Fruit fly (Drosophila melanogaster) whole organism, prepupa: ENCODE data around the gene osy.

Source experiments
- Blimp-1 ChIP-seq: fragments of 200-800 bp; sonication (Bioruptor generic); optimal IDR thresholded peaks from 3 replicates; lab custom pipeline; 2017; ENCODE audit warnings: missing biosample characterization, missing genetic modification characterization, mild to moderate bottlenecking, moderate library complexity, missing genetic modification reagents
- CG10669 ChIP-seq: fragments of 200-800 bp; sonication (Bioruptor generic); optimal IDR thresholded peaks from 3 replicates; lab custom pipeline; 2018; ENCODE audit warnings: missing biosample characterization, mild to moderate bottlenecking, missing genetic modification characterization, moderate library complexity
- CG11294 ChIP-seq: fragments of 200-800 bp; sonication (Bioruptor generic); IDR thresholded peaks from 2 replicates; pipeline ENCODE4 v1.3.6; 2022; ENCODE audit warnings: missing biosample characterization, missing genetic modification characterization
- CG1621 ChIP-seq: fragments of 200-800 bp; sonication (Bioruptor generic); optimal IDR thresholded peaks from 3 replicates; lab custom pipeline; 2018; ENCODE audit warnings: missing biosample characterization, mild to moderate bottlenecking, missing genetic modification characterization
- CG16779 ChIP-seq: fragments of 200-800 bp; sonication (Bioruptor generic); optimal IDR thresholded peaks from 3 replicates; lab custom pipeline; 2017; ENCODE audit warnings: missing biosample characterization, mild to moderate bottlenecking, missing genetic modification characterization
- CG3032 ChIP-seq: fragments of 200-800 bp; optimal IDR thresholded peaks from 2 replicates; lab custom pipeline; 2019; ENCODE audit warnings: missing biosample characterization, mild to moderate bottlenecking, missing genetic modification characterization, moderate library complexity
- CG31627 ChIP-seq: fragments of 200-800 bp; sonication (Bioruptor generic); optimal IDR thresholded peaks from 3 replicates; lab custom pipeline; 2016; ENCODE audit warnings: missing biosample characterization, missing genetic modification characterization
- CG32006 ChIP-seq: fragments of 200-800 bp; sonication (Bioruptor generic); optimal IDR thresholded peaks from 3 replicates; lab custom pipeline; 2017; ENCODE audit warnings: missing biosample characterization, mild to moderate bottlenecking, missing genetic modification characterization
- CG3919 ChIP-seq: fragments of 200-800 bp; sonication (Bioruptor generic); optimal IDR thresholded peaks from 3 replicates; lab custom pipeline; 2016; ENCODE audit warnings: missing biosample characterization, missing genetic modification characterization
- CG4318 ChIP-seq: fragments of 200-800 bp; sonication (Bioruptor generic); optimal IDR thresholded peaks from 3 replicates; lab custom pipeline; 2017; ENCODE audit warnings: missing biosample characterization, mild to moderate bottlenecking, missing genetic modification characterization
- CG6163 ChIP-seq: fragments of 200-800 bp; sonication (Bioruptor generic); IDR thresholded peaks from 3 replicates; pipeline ENCODE4 v1.3.6; 2022; ENCODE audit warnings: missing biosample characterization, missing genetic modification characterization
- CG6276 ChIP-seq: fragments of 200-800 bp; sonication (Bioruptor generic); optimal IDR thresholded peaks from 2 replicates; lab custom pipeline; 2017; ENCODE audit warnings: missing biosample characterization, mild to moderate bottlenecking, missing genetic modification characterization
- CG6808 ChIP-seq: fragments of 200-800 bp; sonication (Bioruptor generic); optimal IDR thresholded peaks from 3 replicates; lab custom pipeline; 2017; ENCODE audit warnings: missing biosample characterization, missing genetic modification characterization, mild to moderate bottlenecking, moderate library complexity, missing genetic modification reagents
- CG6854 ChIP-seq: fragments of 200-800 bp; sonication (Bioruptor generic); optimal IDR thresholded peaks from 2 replicates; lab custom pipeline; 2017; ENCODE audit warnings: missing biosample characterization, mild to moderate bottlenecking, missing genetic modification characterization
- CG7368 ChIP-seq: fragments of 200-800 bp; sonication (Bioruptor generic); optimal IDR thresholded peaks from 3 replicates; lab custom pipeline; 2016; ENCODE audit warnings: missing biosample characterization, missing genetic modification characterization
- CG8119 ChIP-seq: fragments of 200-800 bp; sonication (Bioruptor generic); IDR thresholded peaks from 3 replicates; pipeline ENCODE4 v1.3.6; 2022; ENCODE audit warnings: missing biosample characterization, missing genetic modification characterization
- CG8632 ChIP-seq: fragments of 200-800 bp; sonication (Bioruptor generic); optimal IDR thresholded peaks from 3 replicates; lab custom pipeline; 2016; ENCODE audit warnings: missing biosample characterization, missing genetic modification characterization
- Eip75B ChIP-seq: fragments of 200-800 bp; sonication (Bioruptor generic); optimal IDR thresholded peaks from 3 replicates; lab custom pipeline; 2016; ENCODE audit warnings: missing biosample characterization, missing genetic modification characterization
- Eip78C ChIP-seq: fragments of 200-800 bp; sonication (Bioruptor generic); peaks from one replicate; lab custom pipeline; 2016; ENCODE audit warnings: missing biosample characterization, missing genetic modification characterization
- Eip93F ChIP-seq: fragments of 200-800 bp; sonication (Bioruptor generic); optimal IDR thresholded peaks from 2 replicates; lab custom pipeline; 2016; ENCODE audit warnings: missing biosample characterization, mild to moderate bottlenecking, missing genetic modification characterization
- Ets21C ChIP-seq: fragments of 200-800 bp; sonication (Bioruptor generic); optimal IDR thresholded peaks from 3 replicates; lab custom pipeline; 2016; ENCODE audit warnings: missing biosample characterization, missing genetic modification characterization
- Ets96B ChIP-seq: fragments of 200-800 bp; optimal IDR thresholded peaks from 2 replicates; lab custom pipeline; 2019; ENCODE audit warnings: missing biosample characterization, mild to moderate bottlenecking, missing genetic modification characterization, moderate library complexity
- Gug ChIP-seq: fragments of 200-800 bp; sonication (Bioruptor generic); IDR thresholded peaks from 2 replicates; pipeline ENCODE4 v1.3.6; 2022; ENCODE audit warnings: missing biosample characterization, missing genetic modification characterization
- Hr38 ChIP-seq: sonication (Bioruptor generic); optimal IDR thresholded peaks from 2 replicates; lab custom pipeline; 2016; ENCODE audit warnings: missing biosample characterization, missing genetic modification characterization
- Hr4 ChIP-seq: fragments of 200-800 bp; sonication (Bioruptor generic); optimal IDR thresholded peaks from 3 replicates; lab custom pipeline; 2016; ENCODE audit warnings: missing biosample characterization, missing genetic modification characterization
- Met ChIP-seq: fragments of 200-800 bp; sonication (Bioruptor generic); optimal IDR thresholded peaks from 3 replicates; lab custom pipeline; 2016; ENCODE audit warnings: missing biosample characterization, missing genetic modification characterization
- OdsH ChIP-seq: fragments of 200-800 bp; sonication (Bioruptor generic); optimal IDR thresholded peaks from 3 replicates; lab custom pipeline; 2016; ENCODE audit warnings: missing biosample characterization, missing genetic modification characterization
- Smox ChIP-seq: fragments of 200-800 bp; sonication (Bioruptor generic); optimal IDR thresholded peaks from 3 replicates; lab custom pipeline; 2016; ENCODE audit warnings: missing biosample characterization, missing genetic modification characterization
- Sox102F ChIP-seq: fragments of 200-800 bp; sonication (Bioruptor generic); optimal IDR thresholded peaks from 2 replicates; lab custom pipeline; 2016; ENCODE audit warnings: missing biosample characterization, mild to moderate bottlenecking, missing genetic modification characterization
- Sox14 ChIP-seq: fragments of 200-800 bp; sonication (Bioruptor generic); optimal IDR thresholded peaks from 3 replicates; lab custom pipeline; 2016; ENCODE audit warnings: missing biosample characterization, missing genetic modification characterization
- Sox15 ChIP-seq: fragments of 200-800 bp; sonication (Bioruptor generic); optimal IDR thresholded peaks from 3 replicates; lab custom pipeline; 2016; ENCODE audit warnings: missing biosample characterization, missing genetic modification characterization
- achi ChIP-seq: fragments of 200-800 bp; sonication (Bioruptor generic); optimal IDR thresholded peaks from 3 replicates; lab custom pipeline; 2016; ENCODE audit warnings: missing biosample characterization, missing genetic modification characterization
- acj6 ChIP-seq: fragments of 200-800 bp; sonication (Bioruptor generic); optimal IDR thresholded peaks from 3 replicates; lab custom pipeline; 2016; ENCODE audit warnings: missing biosample characterization, missing genetic modification characterization
- cyc ChIP-seq: fragments of 200-800 bp; sonication (Bioruptor generic); optimal IDR thresholded peaks from 3 replicates; lab custom pipeline; 2016; ENCODE audit warnings: missing biosample characterization, missing genetic modification characterization
- dsx ChIP-seq: fragments of 200-800 bp; optimal IDR thresholded peaks from 3 replicates; lab custom pipeline; 2019; ENCODE audit warnings: missing biosample characterization, mild to moderate bottlenecking, missing genetic modification characterization, moderate library complexity; ENCODE audit not compliant: poor library complexity, severe bottlenecking
- eg ChIP-seq: fragments of 200-800 bp; sonication (Bioruptor generic); IDR thresholded peaks from 3 replicates; pipeline ENCODE4 v1.3.6; 2022; ENCODE audit warnings: missing biosample characterization, missing genetic modification characterization
- fd59A ChIP-seq: fragments of 200-800 bp; sonication (Bioruptor generic); optimal IDR thresholded peaks from 2 replicates; lab custom pipeline; 2017; ENCODE audit warnings: missing biosample characterization, mild to moderate bottlenecking, missing genetic modification characterization, missing genetic modification reagents
- fkh ChIP-seq: fragments of 200-800 bp; sonication (Bioruptor generic); optimal IDR thresholded peaks from 3 replicates; lab custom pipeline; 2017; ENCODE audit warnings: missing biosample characterization, mild to moderate bottlenecking, missing genetic modification characterization, moderate library complexity
- net ChIP-seq: fragments of 200-800 bp; sonication (Bioruptor generic); optimal IDR thresholded peaks from 3 replicates; lab custom pipeline; 2016; ENCODE audit warnings: missing biosample characterization, missing genetic modification characterization
- pdm3 ChIP-seq: fragments of 200-800 bp; sonication (Bioruptor generic); optimal IDR thresholded peaks from 3 replicates; lab custom pipeline; 2016; ENCODE audit warnings: missing biosample characterization, missing genetic modification characterization
- salr ChIP-seq, 2 experiments: fragments of 200-800 bp; sonication (Bioruptor generic); optimal IDR thresholded peaks; 3 replicates each; lab custom pipeline; 2016 to 2018; ENCODE audit warnings: missing biosample characterization in 2 of 2, missing genetic modification characterization in 2 of 2, mild to moderate bottlenecking in 1 of 2
- spab ChIP-seq: fragments of 200-800 bp; sonication (Bioruptor generic); optimal IDR thresholded peaks from 2 replicates; lab custom pipeline; 2017; ENCODE audit warnings: missing biosample characterization, mild to moderate bottlenecking, missing genetic modification characterization, missing genetic modification reagents
- topi ChIP-seq: fragments of 200-800 bp; sonication (Bioruptor generic); optimal IDR thresholded peaks from 3 replicates; lab custom pipeline; 2016; ENCODE audit warnings: missing biosample characterization, missing genetic modification characterization

osy gene

dm6 chr3R:26403556-26403955 is 85.4 kb downstream of the osy start, which contains the start of gene ppk15:
Gene ppk15 (minus strand): TSS chr3R:26403656.
- TF ChIP-seq CG8119 (GFP tag; lab: Robert Waterston, UW) (no peak), CG7368 (no peak), OdsH (GFP tag; lab: Kevin White, UChicago) (no peak), pdm3 (GFP tag; lab: Kevin White, UChicago) (no peak), Eip93F (no peak), CG8632 (GFP tag; lab: Kevin White, UChicago) (no peak), CG16779 (no peak)

- no peak for TF ChIP-seq CG3919
- TF ChIP-seq Hr4 (GFP tag; lab: Kevin White, UChicago), result no peak
- TF ChIP-seq acj6 (GFP tag; lab: Kevin White, UChicago), result no peak
- TF ChIP-seq CG6808 (GFP tag; lab: Kevin White, UChicago), result no peak
- no peak for TF ChIP-seq cyc (GFP tag; lab: Kevin White, UChicago)
- no peak for TF ChIP-seq fkh (GFP tag; lab: Kevin White, UChicago)
- no peak for TF ChIP-seq spab (GFP tag; lab: Kevin White, UChicago)
- peak; percentile 84 for TF ChIP-seq eg (GFP tag; lab: Robert Waterston, UW)
- no peak for TF ChIP-seq Met
- no peak for TF ChIP-seq Blimp-1
- no peak for TF ChIP-seq Eip75B
- no peak for TF ChIP-seq Ets96B (tag; lab: Kevin White, UChicago)
- no peak for TF ChIP-seq Sox15 (GFP tag; lab: Kevin White, UChicago)
- TF ChIP-seq OdsH (GFP tag; lab: Kevin White, UChicago), result no peak
- TF ChIP-seq CG6276 (GFP tag; lab: Kevin White, UChicago), result peak; percentile 24
- no peak for TF ChIP-seq achi (GFP tag; lab: Kevin White, UChicago)
- peak; percentile 10 for TF ChIP-seq CG32006 (GFP tag; lab: Kevin White, UChicago)
- no peak for TF ChIP-seq fd59A (GFP tag; lab: Kevin White, UChicago)
- TF ChIP-seq dsx, result no peak
- no peak for TF ChIP-seq CG31627
- TF ChIP-seq CG8119 (GFP tag; lab: Robert Waterston, UW), result no peak
- TF ChIP-seq CG8632 (GFP tag; lab: Kevin White, UChicago), result no peak
- TF ChIP-seq Hr38, result no peak
- no peak for TF ChIP-seq topi (GFP tag; lab: Kevin White, UChicago)
- no peak for TF ChIP-seq Ets21C (GFP tag; lab: Kevin White, UChicago)
- no peak for TF ChIP-seq Sox14
- no peak for TF ChIP-seq salr (GFP tag; optimal IDR thresholded peaks at IDR 0.05; lab: Kevin White, UChicago)
- no peak for TF ChIP-seq CG16779
- peak; percentile 63 for TF ChIP-seq Eip78C (GFP tag; lab: Kevin White, UChicago)
- TF ChIP-seq CG6854, result no peak
- TF ChIP-seq CG10669, result no peak
- no peak for TF ChIP-seq Eip93F
- peak; percentile 49; the same call in 1 of the 3 replicates for TF ChIP-seq CG6163
- TF ChIP-seq net (GFP tag; lab: Kevin White, UChicago), result no peak
- TF ChIP-seq CG3032, result no peak
- no peak for TF ChIP-seq Smox (GFP tag; lab: Kevin White, UChicago)
- TF ChIP-seq CG1621, result no peak
- no peak for TF ChIP-seq CG4318 (GFP tag; lab: Kevin White, UChicago)
- peak; percentile 50 for TF ChIP-seq Gug (GFP tag; lab: Robert Waterston, UW)
- TF ChIP-seq CG7368, result no peak
- TF ChIP-seq Sox102F, result no peak
- TF ChIP-seq CG11294 (GFP tag; lab: Robert Waterston, UW), result peak; percentile 67
- TF ChIP-seq, all 60 proteins: peak for 7
These were observed 91.6 kb downstream of the osy start for dm6 chr3R:26409780-26410179.
